Fruit fly (Drosophila melanogaster): Measurements from ENCODE around the gene bai.

DNA sequence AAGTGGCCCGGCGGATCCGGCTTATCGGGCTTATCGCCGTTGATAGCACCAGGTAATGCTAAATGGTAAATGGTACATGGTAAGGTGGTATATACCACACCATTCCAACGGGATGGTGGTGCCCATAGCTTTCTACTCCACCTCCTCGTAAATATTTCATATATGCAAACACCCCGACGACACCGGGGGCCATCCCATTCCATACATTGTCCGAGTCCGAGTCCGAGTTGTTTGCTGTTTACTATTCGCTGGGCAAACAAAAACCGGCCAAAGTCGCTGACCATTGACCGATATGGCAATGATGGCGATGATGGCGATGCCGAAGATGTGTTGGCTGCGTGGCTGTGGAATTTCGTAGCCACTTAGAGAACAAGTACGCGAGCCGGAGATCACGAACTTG, 35.1 kb upstream of the bai start:
- TF ChIP-seq gfzf (GFP tag; optimal IDR thresholded peaks at IDR 0.05) (no peak), CG6854 (GFP tag; optimal IDR thresholded peaks at IDR 0.05) (no peak), CG11504 (tag; optimal IDR thresholded peaks at IDR 0.05) (no peak), emc (GFP tag; optimal IDR thresholded peaks at IDR 0.05) (no peak), crol (GFP tag; IDR thresholded peaks at IDR 0.05) (no peak)

All from whole organism, embryonic.